Worm (Caenorhabditis elegans): ENCODE results near the gene clec-175.

DNA sequence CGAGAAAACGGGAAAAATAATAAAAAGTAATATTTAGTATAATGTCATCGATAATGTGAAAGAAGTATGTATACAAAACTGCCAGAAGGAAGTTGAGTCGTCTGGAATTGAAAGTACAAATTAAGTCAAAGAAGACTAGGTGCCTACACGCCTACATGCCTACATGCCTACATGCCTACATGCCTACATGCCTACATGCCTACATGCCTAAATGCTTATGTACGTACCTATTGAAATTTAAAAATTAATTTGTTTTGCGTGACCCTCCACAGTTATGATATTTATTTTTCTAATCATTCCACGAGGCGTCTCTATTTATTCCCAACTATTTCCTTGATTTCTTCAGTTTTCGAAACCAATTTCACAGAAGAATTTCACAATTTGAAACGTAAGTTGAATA, 7.8 kb downstream of the clec-175 start, which contains the start of the genes str-185 and R08C7.5:
- TF ChIP-seq flt-1 (GFP tag; IDR thresholded peaks at IDR 0.05): no peak
- no peak for TF ChIP-seq ama-1 (optimal IDR thresholded peaks at IDR 0.05)
- TF ChIP-seq F13C5.2 (tag; optimal IDR thresholded peaks at IDR 0.05): no peak
- TF ChIP-seq tbx-37 (GFP tag; conservative IDR thresholded peaks at IDR 0.05): no peak
- no peak for TF ChIP-seq B0310.2 (tag; optimal IDR thresholded peaks at IDR 0.05)
- TF ChIP-seq ceh-13 (GFP tag; optimal IDR thresholded peaks at IDR 0.05): no peak

Data from whole organism, early embryonic.